Fruit fly (Drosophila melanogaster): ENCODE results near the gene Naa60.

DNA sequence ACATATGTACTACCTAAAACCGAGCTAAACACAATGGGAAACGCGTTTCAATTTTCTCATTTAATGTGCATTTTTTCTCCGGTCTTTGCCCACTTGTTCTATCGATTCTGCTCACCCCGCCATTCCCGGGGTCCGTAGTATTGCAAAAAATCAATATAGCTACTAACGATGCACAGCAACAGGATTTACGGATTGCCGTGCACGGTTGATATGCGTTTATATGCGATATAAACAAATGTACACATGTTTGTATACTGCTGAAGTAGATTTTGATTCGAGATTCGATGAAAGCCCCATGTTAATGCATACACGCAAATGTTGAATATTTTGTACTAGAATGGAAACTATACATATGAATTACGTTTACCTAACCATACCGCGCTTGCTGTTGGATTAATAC, 9.6 kb upstream of the Naa60 start:
- no peak for TF ChIP-seq CG5204 (GFP tag; optimal IDR thresholded peaks at IDR 0.05)
- TF ChIP-seq toe (GFP tag; optimal IDR thresholded peaks at IDR 0.05) = no peak
